Fruit fly (Drosophila melanogaster): ENCODE measurements around the gene beg.

DNA sequence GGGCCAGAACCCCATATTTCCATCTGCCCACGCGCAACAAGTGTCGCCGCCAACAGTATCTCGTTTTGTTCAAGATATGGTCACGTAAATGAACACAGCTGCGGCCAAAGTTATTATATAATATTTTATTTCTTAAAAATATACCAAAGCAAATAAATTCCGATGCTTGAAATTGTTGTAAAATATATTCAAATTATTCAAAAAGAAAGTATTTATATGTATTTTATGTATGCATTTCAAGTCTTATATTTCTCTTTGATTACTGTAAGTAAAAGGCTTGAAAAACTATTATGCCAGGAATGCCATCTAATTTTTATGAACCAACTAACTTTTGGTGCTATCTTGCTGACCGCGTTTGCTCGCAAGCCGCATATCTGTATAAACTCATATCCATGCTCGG lies 46.3 kb upstream of the beg start:
- TF ChIP-seq CTCF (optimal IDR thresholded peaks at IDR 0.05): no peak
- TF ChIP-seq CG8478 (optimal IDR thresholded peaks at IDR 0.05): no peak
